Worm (Caenorhabditis elegans): ENCODE results near the gene mrps-18.C.

ce11 chrII:6781983-6782382, 46.0 kb downstream of the mrps-18.C start:
- TF ChIP-seq nfya-1 (tag; optimal IDR thresholded peaks at IDR 0.05; ENCODE audit: insufficient read depth): no peak
- TF ChIP-seq lin-15B (tag; optimal IDR thresholded peaks at IDR 0.05): no peak
- no peak for TF ChIP-seq R02D3.7 (tag; optimal IDR thresholded peaks at IDR 0.05)
- TF ChIP-seq nhr-77 (tag; optimal IDR thresholded peaks at IDR 0.05): no peak
- no peak for TF ChIP-seq mdl-1 (tag; optimal IDR thresholded peaks at IDR 0.05)
- no peak for TF ChIP-seq elt-3 (tag; optimal IDR thresholded peaks at IDR 0.05)
- TF ChIP-seq nhr-28 (tag; optimal IDR thresholded peaks at IDR 0.05): no peak
- no peak for TF ChIP-seq nhr-76 (tag; optimal IDR thresholded peaks at IDR 0.05)
- TF ChIP-seq pqm-1 (tag; optimal IDR thresholded peaks at IDR 0.05): no peak

All from whole organism, L3 larva.